Worm (Caenorhabditis elegans): Measurements from ENCODE around the gene cysl-1.

Gene cysl-1

DNA sequence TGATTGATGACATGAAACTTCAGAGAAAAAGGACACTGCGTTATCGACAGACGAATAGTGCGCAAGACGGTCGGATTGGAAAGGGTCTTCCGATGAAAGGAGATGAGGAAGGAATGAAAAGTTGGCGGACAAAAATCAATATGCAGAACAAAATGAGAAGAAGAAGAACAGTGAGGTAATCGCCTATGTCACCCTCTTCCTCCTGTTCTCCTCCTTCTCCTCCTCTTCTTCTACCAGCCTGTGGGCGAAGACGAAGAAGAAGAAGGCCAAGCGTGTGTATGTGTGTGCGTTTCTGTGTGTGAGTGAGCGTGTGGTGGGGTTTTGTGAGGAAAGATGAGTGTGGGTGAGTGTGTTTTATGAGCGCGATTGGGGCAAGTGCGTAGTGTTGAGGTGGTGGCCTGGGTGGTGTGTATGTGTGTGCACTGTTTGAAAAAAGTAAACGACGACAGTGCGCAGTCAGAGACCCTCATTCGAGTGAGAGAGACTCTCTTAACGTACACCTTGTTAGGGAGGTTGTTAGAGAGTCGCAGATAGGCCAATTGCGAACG, 22.0 kb downstream of the cysl-1 start, which contains the start of gene tsp-21 (continued):
- TF ChIP-seq lin-1 (GFP tag; IDR thresholded peaks at IDR 0.05), result 0 out of 2 replicates have a peak, but pooled peaks have one; percentile 32
- TF ChIP-seq pha-4 (GFP tag; IDR thresholded peaks at IDR 0.05), result no peak; the same call in 1 of the 2 replicates
- TF ChIP-seq pha-4 (tag; optimal IDR thresholded peaks at IDR 0.05), result peak; percentile 53
- TF ChIP-seq ztf-11 (tag; optimal IDR thresholded peaks at IDR 0.05), result no peak
- no peak for TF ChIP-seq sdz-12 (GFP tag; optimal IDR thresholded peaks at IDR 0.05)
- no peak for TF ChIP-seq R02D3.7 (tag; optimal IDR thresholded peaks at IDR 0.05)
- no peak for TF ChIP-seq ceh-62 (tag; optimal IDR thresholded peaks at IDR 0.05)
- TF ChIP-seq zfp-2 (tag; optimal IDR thresholded peaks at IDR 0.05), result no peak
- peak; percentile 14 for TF ChIP-seq F10B5.3 (tag; optimal IDR thresholded peaks at IDR 0.05)
- 0 out of 2 replicates have a peak, but pooled peaks have one; percentile 38 for TF ChIP-seq nhr-41 (GFP tag; IDR thresholded peaks at IDR 0.05)
- TF ChIP-seq ceh-28 (tag; optimal IDR thresholded peaks at IDR 0.05), result peak; percentile 47
- TF ChIP-seq hmg-1.1 (GFP tag; IDR thresholded peaks at IDR 0.05), result peak; percentile 82
- peak; percentile 74 for TF ChIP-seq lin-13 (GFP tag; optimal IDR thresholded peaks at IDR 0.05)
- peak; percentile 28 to 79 for TF ChIP-seq mdl-1 (tag; optimal IDR thresholded peaks at IDR 0.05)
- peak; percentile 69 for TF ChIP-seq php-3 (GFP tag; IDR thresholded peaks at IDR 0.05)
- TF ChIP-seq dmd-8 (GFP tag; IDR thresholded peaks at IDR 0.05), result no peak
- TF ChIP-seq nhr-237 (tag; optimal IDR thresholded peaks at IDR 0.05), result peak; percentile 27
- TF ChIP-seq pqm-1 (tag; optimal IDR thresholded peaks at IDR 0.05), result peak; percentile 36

ce11 chrX:9931362-9931761, 23.0 kb downstream of the cysl-1 start, which contains the start of gene nra-3:
Gene nra-3, minus strand, starts transcription at chrX:9931462.
- 0 out of 2 replicates have a peak, but pooled peaks have one; percentile 15 for TF ChIP-seq set-16 (GFP tag; IDR thresholded peaks at IDR 0.05)
- TF ChIP-seq tag-97 (GFP tag; IDR thresholded peaks at IDR 0.05), result 0 out of 2 replicates have a peak, but pooled peaks have one; percentile 27
- TF ChIP-seq Y5F2A.4 (GFP tag; optimal IDR thresholded peaks at IDR 0.05), result no peak
- 0 out of 2 replicates have a peak, but pooled peaks have one; percentile 17 for TF ChIP-seq ctbp-1 (GFP tag; IDR thresholded peaks at IDR 0.05)

DNA sequence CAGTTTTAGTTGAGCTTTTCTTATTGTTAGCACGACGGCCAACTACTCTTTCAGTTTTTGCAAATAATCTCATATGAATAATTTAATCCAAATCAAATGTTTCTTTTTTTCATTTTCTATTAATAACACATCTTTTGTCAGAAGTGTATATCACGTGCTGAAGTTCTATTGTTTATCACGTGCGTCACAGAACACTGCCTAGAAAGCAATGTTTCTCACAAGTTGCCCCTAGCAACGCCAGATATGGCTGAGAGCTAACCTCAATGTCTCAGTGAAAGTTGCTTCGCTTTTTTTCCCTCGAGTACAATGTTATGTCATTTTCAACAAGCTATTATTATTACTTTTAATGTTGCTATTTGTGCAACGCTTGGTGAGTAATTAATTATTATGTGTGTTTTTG, 26.3 kb downstream of the cysl-1 start:
- TF ChIP-seq cey-2 (tag; optimal IDR thresholded peaks at IDR 0.05; ENCODE audit: borderline replicate concordance, insufficient read depth) (no peak), dmd-9 (GFP tag; IDR thresholded peaks at IDR 0.05) (no peak), fos-1 (tag; optimal IDR thresholded peaks at IDR 0.05) (no peak), nhr-237 (tag; optimal IDR thresholded peaks at IDR 0.05) (no peak), pha-4 (GFP tag; IDR thresholded peaks at IDR 0.05) (no peak), pha-4 (tag; optimal IDR thresholded peaks at IDR 0.05) (no peak), lin-29 (GFP tag; IDR thresholded peaks at IDR 0.05) (no peak), ceh-44 (GFP tag; IDR thresholded peaks at IDR 0.05) (no peak), unc-130 (GFP tag; optimal IDR thresholded peaks at IDR 0.05) (no peak), nhr-11 (tag; optimal IDR thresholded peaks at IDR 0.05) (peak; percentile 22), F44E2.7 (GFP tag; IDR thresholded peaks at IDR 0.05) (no peak), aha-1 (tag) (peak; percentile 36), zfp-2 (tag; optimal IDR thresholded peaks at IDR 0.05) (no peak), hlh-30 (tag; optimal IDR thresholded peaks at IDR 0.05; ENCODE audit: insufficient read depth) (peak; percentile 34), dmd-6 (GFP tag; IDR thresholded peaks at IDR 0.05) (no peak), ceh-82 (tag; optimal IDR thresholded peaks at IDR 0.05) (no peak), daf-19 (GFP tag; conservative IDR thresholded peaks at IDR 0.05) (no peak)

DNA sequence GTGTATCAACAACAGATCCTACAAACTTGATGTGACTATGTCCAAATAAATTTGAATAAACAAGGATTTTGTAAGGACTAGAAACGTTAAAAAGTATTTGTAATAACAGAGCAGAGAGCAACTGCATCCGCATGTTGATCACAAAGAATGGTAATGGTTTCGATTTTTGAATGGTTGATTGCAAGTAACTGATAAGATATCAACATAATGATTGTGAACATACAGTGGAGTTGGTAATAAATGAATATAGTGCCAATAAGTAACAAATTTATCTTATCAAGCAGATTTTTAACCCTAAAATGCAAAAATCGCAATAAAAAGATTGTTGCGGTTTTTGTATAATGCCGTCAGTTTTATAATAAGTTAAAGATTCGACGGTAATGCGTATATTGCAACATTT, 29.4 kb downstream of the cysl-1 start, which contains the start of gene ugt-23:
TSS of gene ugt-23 (minus strand) at position 212 of the 400 bp plus-strand sequence.
- TF ChIP-seq Y48G9A.11 (GFP tag; IDR thresholded peaks at IDR 0.05), result no peak
- TF ChIP-seq egl-27 (tag; optimal IDR thresholded peaks at IDR 0.05), result no peak
- TF ChIP-seq nhr-237 (tag; optimal IDR thresholded peaks at IDR 0.05), result no peak
- TF ChIP-seq dve-1 (tag; optimal IDR thresholded peaks at IDR 0.05; ENCODE audit: insufficient read depth), result peak; percentile 31
- no peak for TF ChIP-seq daf-16 (GFP tag; optimal IDR thresholded peaks at IDR 0.05)
- peak; percentile 72 for TF ChIP-seq daf-16 (tag; optimal IDR thresholded peaks at IDR 0.05)
- TF ChIP-seq nhr-28 (tag; optimal IDR thresholded peaks at IDR 0.05), result peak; percentile 63
- TF ChIP-seq pqm-1 (tag; optimal IDR thresholded peaks at IDR 0.05), result peak; percentile 89
- TF ChIP-seq php-3 (GFP tag; IDR thresholded peaks at IDR 0.05), result 0 out of 2 replicates have a peak, but pooled peaks have one; percentile 29
- TF ChIP-seq ZK337.2 (GFP tag; IDR thresholded peaks at IDR 0.05), result no peak
- TF ChIP-seq lin-39 (tag; optimal IDR thresholded peaks at IDR 0.05), result no peak
- TF ChIP-seq set-16 (GFP tag; IDR thresholded peaks at IDR 0.05), result no peak
- TF ChIP-seq hif-1 (tag; optimal IDR thresholded peaks at IDR 0.05), result no peak
- TF ChIP-seq T20F7.1 (GFP tag; optimal IDR thresholded peaks at IDR 0.05), result no peak
- no peak for TF ChIP-seq zag-1 (tag; optimal IDR thresholded peaks at IDR 0.05)
